Fruit fly (Drosophila melanogaster) whole organism, prepupa: ENCODE measurements around the gene CG14174.

Experiments
- Blimp-1 ChIP-seq: fragments of 200-800 bp; sonication (Bioruptor generic); optimal IDR thresholded peaks from 3 replicates; lab custom pipeline; 2017; ENCODE audit warnings: missing biosample characterization, missing genetic modification characterization, mild to moderate bottlenecking, moderate library complexity, missing genetic modification reagents
- CG10631 ChIP-seq: fragments of 200-800 bp; sonication (Bioruptor generic); optimal IDR thresholded peaks from 2 replicates; lab custom pipeline; 2016; ENCODE audit warnings: missing biosample characterization, missing genetic modification characterization
- CG10669 ChIP-seq: fragments of 200-800 bp; sonication (Bioruptor generic); optimal IDR thresholded peaks from 3 replicates; lab custom pipeline; 2018; ENCODE audit warnings: missing biosample characterization, mild to moderate bottlenecking, missing genetic modification characterization, moderate library complexity
- CG11294 ChIP-seq: fragments of 200-800 bp; sonication (Bioruptor generic); IDR thresholded peaks from 2 replicates; pipeline ENCODE4 v1.3.6; 2022; ENCODE audit warnings: missing biosample characterization, missing genetic modification characterization
- CG11902 ChIP-seq: fragments of 200-800 bp; sonication (Bioruptor generic); optimal IDR thresholded peaks from 3 replicates; lab custom pipeline; 2016; ENCODE audit warnings: missing biosample characterization, missing genetic modification characterization
- CG15336 ChIP-seq: fragments of 200-800 bp; sonication (Bioruptor generic); IDR thresholded peaks from 2 replicates; pipeline ENCODE4 v1.3.6; 2022; ENCODE audit warnings: missing biosample characterization, missing genetic modification characterization
- CG1621 ChIP-seq: fragments of 200-800 bp; sonication (Bioruptor generic); optimal IDR thresholded peaks from 3 replicates; lab custom pipeline; 2018; ENCODE audit warnings: missing biosample characterization, mild to moderate bottlenecking, missing genetic modification characterization
- CG16779 ChIP-seq: fragments of 200-800 bp; sonication (Bioruptor generic); optimal IDR thresholded peaks from 3 replicates; lab custom pipeline; 2017; ENCODE audit warnings: missing biosample characterization, mild to moderate bottlenecking, missing genetic modification characterization
- CG3032 ChIP-seq: fragments of 200-800 bp; optimal IDR thresholded peaks from 2 replicates; lab custom pipeline; 2019; ENCODE audit warnings: missing biosample characterization, mild to moderate bottlenecking, missing genetic modification characterization, moderate library complexity
- CG31627 ChIP-seq: fragments of 200-800 bp; sonication (Bioruptor generic); optimal IDR thresholded peaks from 3 replicates; lab custom pipeline; 2016; ENCODE audit warnings: missing biosample characterization, missing genetic modification characterization
- CG32006 ChIP-seq: fragments of 200-800 bp; sonication (Bioruptor generic); optimal IDR thresholded peaks from 3 replicates; lab custom pipeline; 2017; ENCODE audit warnings: missing biosample characterization, mild to moderate bottlenecking, missing genetic modification characterization
- CG34406 ChIP-seq: fragments of 200-800 bp; sonication (Bioruptor generic); optimal IDR thresholded peaks from 3 replicates; lab custom pipeline; 2016; ENCODE audit warnings: missing biosample characterization, missing genetic modification characterization
- CG3919 ChIP-seq: fragments of 200-800 bp; sonication (Bioruptor generic); optimal IDR thresholded peaks from 3 replicates; lab custom pipeline; 2016; ENCODE audit warnings: missing biosample characterization, missing genetic modification characterization
- CG6163 ChIP-seq: fragments of 200-800 bp; sonication (Bioruptor generic); IDR thresholded peaks from 3 replicates; pipeline ENCODE4 v1.3.6; 2022; ENCODE audit warnings: missing biosample characterization, missing genetic modification characterization
- CG6276 ChIP-seq: fragments of 200-800 bp; sonication (Bioruptor generic); optimal IDR thresholded peaks from 2 replicates; lab custom pipeline; 2017; ENCODE audit warnings: missing biosample characterization, mild to moderate bottlenecking, missing genetic modification characterization
- CG6792 ChIP-seq: fragments of 200-800 bp; sonication (Bioruptor generic); optimal IDR thresholded peaks from 3 replicates; lab custom pipeline; 2016; ENCODE audit warnings: missing biosample characterization, missing genetic modification characterization
- CG6854 ChIP-seq: fragments of 200-800 bp; sonication (Bioruptor generic); optimal IDR thresholded peaks from 2 replicates; lab custom pipeline; 2017; ENCODE audit warnings: missing biosample characterization, mild to moderate bottlenecking, missing genetic modification characterization
- CG8119 ChIP-seq: fragments of 200-800 bp; sonication (Bioruptor generic); IDR thresholded peaks from 3 replicates; pipeline ENCODE4 v1.3.6; 2022; ENCODE audit warnings: missing biosample characterization, missing genetic modification characterization
- CG8632 ChIP-seq: fragments of 200-800 bp; sonication (Bioruptor generic); optimal IDR thresholded peaks from 3 replicates; lab custom pipeline; 2016; ENCODE audit warnings: missing biosample characterization, missing genetic modification characterization
- Eip78C ChIP-seq: fragments of 200-800 bp; sonication (Bioruptor generic); peaks from one replicate; lab custom pipeline; 2016; ENCODE audit warnings: missing biosample characterization, missing genetic modification characterization
- Ets96B ChIP-seq: fragments of 200-800 bp; optimal IDR thresholded peaks from 2 replicates; lab custom pipeline; 2019; ENCODE audit warnings: missing biosample characterization, mild to moderate bottlenecking, missing genetic modification characterization, moderate library complexity
- Gug ChIP-seq: fragments of 200-800 bp; sonication (Bioruptor generic); IDR thresholded peaks from 2 replicates; pipeline ENCODE4 v1.3.6; 2022; ENCODE audit warnings: missing biosample characterization, missing genetic modification characterization
- Hr38 ChIP-seq: sonication (Bioruptor generic); optimal IDR thresholded peaks from 2 replicates; lab custom pipeline; 2016; ENCODE audit warnings: missing biosample characterization, missing genetic modification characterization
- Hr39 ChIP-seq: fragments of 200-800 bp; sonication (Bioruptor generic); optimal IDR thresholded peaks from 2 replicates; lab custom pipeline; 2016; ENCODE audit warnings: missing biosample characterization, missing genetic modification characterization
- Lpt ChIP-seq: fragments of 200-800 bp; sonication (Bioruptor generic); optimal IDR thresholded peaks from 3 replicates; lab custom pipeline; 2016; ENCODE audit warnings: missing biosample characterization, missing genetic modification characterization
- Sox102F ChIP-seq: fragments of 200-800 bp; sonication (Bioruptor generic); optimal IDR thresholded peaks from 2 replicates; lab custom pipeline; 2016; ENCODE audit warnings: missing biosample characterization, mild to moderate bottlenecking, missing genetic modification characterization
- Sox14 ChIP-seq: fragments of 200-800 bp; sonication (Bioruptor generic); optimal IDR thresholded peaks from 3 replicates; lab custom pipeline; 2016; ENCODE audit warnings: missing biosample characterization, missing genetic modification characterization
- Sox15 ChIP-seq: fragments of 200-800 bp; sonication (Bioruptor generic); optimal IDR thresholded peaks from 3 replicates; lab custom pipeline; 2016; ENCODE audit warnings: missing biosample characterization, missing genetic modification characterization
- achi ChIP-seq: fragments of 200-800 bp; sonication (Bioruptor generic); optimal IDR thresholded peaks from 3 replicates; lab custom pipeline; 2016; ENCODE audit warnings: missing biosample characterization, missing genetic modification characterization
- acj6 ChIP-seq: fragments of 200-800 bp; sonication (Bioruptor generic); optimal IDR thresholded peaks from 3 replicates; lab custom pipeline; 2016; ENCODE audit warnings: missing biosample characterization, missing genetic modification characterization
- cyc ChIP-seq: fragments of 200-800 bp; sonication (Bioruptor generic); optimal IDR thresholded peaks from 3 replicates; lab custom pipeline; 2016; ENCODE audit warnings: missing biosample characterization, missing genetic modification characterization
- dsx ChIP-seq: fragments of 200-800 bp; optimal IDR thresholded peaks from 3 replicates; lab custom pipeline; 2019; ENCODE audit warnings: missing biosample characterization, mild to moderate bottlenecking, missing genetic modification characterization, moderate library complexity; ENCODE audit not compliant: poor library complexity, severe bottlenecking
- eg ChIP-seq: fragments of 200-800 bp; sonication (Bioruptor generic); IDR thresholded peaks from 3 replicates; pipeline ENCODE4 v1.3.6; 2022; ENCODE audit warnings: missing biosample characterization, missing genetic modification characterization
- esn ChIP-seq: fragments of 200-800 bp; sonication (Bioruptor generic); optimal IDR thresholded peaks from 2 replicates; lab custom pipeline; 2016; ENCODE audit warnings: missing biosample characterization, mild to moderate bottlenecking, missing genetic modification characterization, moderate library complexity
- fd59A ChIP-seq: fragments of 200-800 bp; sonication (Bioruptor generic); optimal IDR thresholded peaks from 2 replicates; lab custom pipeline; 2017; ENCODE audit warnings: missing biosample characterization, mild to moderate bottlenecking, missing genetic modification characterization, missing genetic modification reagents
- fkh ChIP-seq: fragments of 200-800 bp; sonication (Bioruptor generic); optimal IDR thresholded peaks from 3 replicates; lab custom pipeline; 2017; ENCODE audit warnings: missing biosample characterization, mild to moderate bottlenecking, missing genetic modification characterization, moderate library complexity
- lz ChIP-seq: fragments of 200-800 bp; sonication (Bioruptor generic); optimal IDR thresholded peaks from 3 replicates; lab custom pipeline; 2016; ENCODE audit warnings: missing biosample characterization, missing genetic modification characterization
- pdm3 ChIP-seq: fragments of 200-800 bp; sonication (Bioruptor generic); optimal IDR thresholded peaks from 3 replicates; lab custom pipeline; 2016; ENCODE audit warnings: missing biosample characterization, missing genetic modification characterization
- svp ChIP-seq: fragments of 200-800 bp; sonication (Bioruptor generic); peaks from one replicate; lab custom pipeline; 2016; ENCODE audit warnings: missing biosample characterization, missing genetic modification characterization
- vri ChIP-seq: fragments of 200-800 bp; sonication (Bioruptor generic); optimal IDR thresholded peaks from 3 replicates; lab custom pipeline; 2016; ENCODE audit warnings: missing biosample characterization, mild to moderate bottlenecking, missing genetic modification characterization

CG14174 gene

dm6 chr3L:9723108-9723507 is 4.0 kb downstream of the CG14174 start, which contains the start of the genes nbs and defl:
Gene nbs (minus strand): TSS chr3L:9723194.
Gene defl (plus strand): TSS chr3L:9723423.
- TF ChIP-seq CG10669, result no peak
- TF ChIP-seq Sox14, result no peak
- no peak for TF ChIP-seq CG11902 (GFP tag; lab: Kevin White, UChicago)
- TF ChIP-seq Hr38, result no peak
- peak; percentile 30; the same call in 1 of the 2 replicates for TF ChIP-seq CG15336 (GFP tag; lab: Robert Waterston, UW)
- TF ChIP-seq cyc (GFP tag; lab: Kevin White, UChicago), result peak; percentile 70
- peak; percentile 36; the same call in 1 of the 3 replicates for TF ChIP-seq CG8119 (GFP tag; lab: Robert Waterston, UW)
- no peak for TF ChIP-seq CG3919 (GFP tag; lab: Kevin White, UChicago)
- peak; percentile 70 for TF ChIP-seq lz
- TF ChIP-seq Lpt, result peak; percentile 26
- no peak for TF ChIP-seq acj6 (GFP tag; lab: Kevin White, UChicago)
- peak; percentile 75 for TF ChIP-seq CG31627 (GFP tag; lab: Kevin White, UChicago)
- no peak for TF ChIP-seq CG6276 (GFP tag; lab: Kevin White, UChicago)
- peak; percentile 46 for TF ChIP-seq Sox15
- peak; percentile 55 for TF ChIP-seq Gug
- TF ChIP-seq Eip78C (GFP tag; lab: Kevin White, UChicago), result no peak
- TF ChIP-seq fkh, result no peak
- TF ChIP-seq pdm3, result no peak
- no peak for TF ChIP-seq CG6792 (GFP tag; lab: Kevin White, UChicago)
- TF ChIP-seq CG6163 (GFP tag; lab: Robert Waterston, UW), result no peak
- TF ChIP-seq esn (GFP tag; lab: Kevin White, UChicago), result peak; percentile 78
- TF ChIP-seq dsx (GFP tag; lab: Kevin White, UChicago), result no peak
- TF ChIP-seq eg (GFP tag; lab: Robert Waterston, UW), result peak; percentile 80
- TF ChIP-seq Hr39 (GFP tag; lab: Kevin White, UChicago), result no peak
- TF ChIP-seq CG8632, result no peak
- no peak for TF ChIP-seq CG1621 (tag; lab: Kevin White, UChicago)
- no peak for TF ChIP-seq CG34406 (GFP tag; lab: Kevin White, UChicago)
- TF ChIP-seq CG16779, result no peak
- TF ChIP-seq vri (GFP tag; lab: Kevin White, UChicago), result no peak
- peak; percentile 16; the same call in 1 of the 2 replicates for TF ChIP-seq CG11294 (GFP tag; lab: Robert Waterston, UW)
- peak; percentile 73 for TF ChIP-seq CG3032
- TF ChIP-seq CG32006, result no peak
- TF ChIP-seq, all 60 proteins: peak for 12

- no peak for TF ChIP-seq CG10631 (GFP tag; lab: Kevin White, UChicago)
- no peak for TF ChIP-seq CG3032
- no peak for TF ChIP-seq pdm3
- TF ChIP-seq fd59A (GFP tag; lab: Kevin White, UChicago), result no peak
- no peak for TF ChIP-seq svp
- no peak for TF ChIP-seq Blimp-1 (GFP tag; lab: Kevin White, UChicago)
- no peak for TF ChIP-seq Sox102F (GFP tag; lab: Kevin White, UChicago)
Measured at dm6 chr3L:9726707-9727106, 7.6 kb downstream of the CG14174 start, which contains the start of gene Naa60. Gene Naa60 (plus strand): TSS chr3L:9726895.

dm6 chr3L:9729795-9730421 is 10.8 kb downstream of the CG14174 start, which contains the start of gene ATPsynB:
Gene ATPsynB (plus strand): TSS chr3L:9729999.
- TF ChIP-seq CG1621 (tag; lab: Kevin White, UChicago) (peak; percentile 19), Ets96B (tag; lab: Kevin White, UChicago) (no peak), esn (GFP tag; lab: Kevin White, UChicago) (peak; percentile 19), achi (peak; percentile 99), fd59A (GFP tag; lab: Kevin White, UChicago) (no peak), CG6854 (GFP tag; lab: Kevin White, UChicago) (peak; percentile 20)
